Fruit fly (Drosophila melanogaster) whole organism, adult: Measurements from ENCODE around the gene CG11560.

Source experiments
- CG7101 ChIP-seq: fragments of 200-800 bp; sonication (Bioruptor generic); optimal IDR thresholded peaks from 2 replicates; lab custom pipeline; 2018; ENCODE audit warnings: missing biosample characterization, mild to moderate bottlenecking, missing genetic modification characterization, moderate library complexity
- Crg-1 ChIP-seq: fragments of 200-800 bp; sonication (Bioruptor generic); optimal IDR thresholded peaks from 2 replicates; lab custom pipeline; 2016; ENCODE audit warnings: missing biosample characterization, missing genetic modification characterization
- Mnt ChIP-seq: fragments of 200-800 bp; sonication (Bioruptor generic); optimal IDR thresholded peaks from 2 replicates; lab custom pipeline; 2016; ENCODE audit warnings: missing biosample characterization, mild to moderate bottlenecking, missing genetic modification characterization
- kay ChIP-seq: fragments of 200-800 bp; sonication (Bioruptor generic); peaks from one replicate; lab custom pipeline; 2016; ENCODE audit warnings: missing biosample characterization, missing genetic modification characterization, borderline replicate concordance

dm6 chr3L:12109045-12109632 lies 10.7 kb upstream of the CG11560 start:
- TF ChIP-seq CG7101 (tag; lab: Kevin White, UChicago) = no peak
- no peak for TF ChIP-seq Crg-1
- TF ChIP-seq Mnt (GFP tag; lab: Kevin White, UChicago) = no peak
- no peak for TF ChIP-seq kay (GFP tag; lab: Kevin White, UChicago)
